Fruit fly (Drosophila melanogaster) whole organism, wandering third instar larva: ENCODE measurements around the gene dib.
A peak's percentile ranks its signal among the peaks of the same experiment; 100 is the strongest.

Experiments used
- Dif ChIP-seq: fragments of 200-275, 200-300 bp; sonication (Bioruptor generic); optimal IDR thresholded peaks from 2 replicates; lab custom pipeline; 2018; ENCODE audit warnings: missing biosample characterization, missing genetic modification characterization; ENCODE audit not compliant: partially characterized antibody
- GATAd ChIP-seq: sonication (Bioruptor generic); optimal IDR thresholded peaks from 2 replicates; lab custom pipeline; 2016; ENCODE audit warnings: missing biosample characterization, missing genetic modification characterization
- Hr78 ChIP-seq: fragments of >200 bp; optimal IDR thresholded peaks from 2 replicates; lab custom pipeline; 2017; ENCODE audit warnings: missing biosample characterization, missing genetic modification characterization
- Mio ChIP-seq: sonication (Bioruptor generic); optimal IDR thresholded peaks from 2 replicates; lab custom pipeline; 2016; ENCODE audit warnings: missing biosample characterization, missing genetic modification characterization
- Myc ChIP-seq: fragments of >200 bp; optimal IDR thresholded peaks from 2 replicates; lab custom pipeline; 2017
- N ChIP-seq: fragments of >200 bp; optimal IDR thresholded peaks from 2 replicates; lab custom pipeline; 2018; ENCODE audit warnings: missing biosample characterization, missing external identifiers, missing genetic modification characterization
- Rel ChIP-seq, 2 experiments: fragments of 200-800 bp; sonication (Bioruptor generic) in 1 of 2; optimal IDR thresholded peaks; 2 replicates in 1 of 2; 3 replicates in 1 of 2; lab custom pipeline; 2016 to 2019; ENCODE audit warnings: mild to moderate bottlenecking in 2 of 2, missing biosample characterization in 2 of 2, missing genetic modification characterization in 2 of 2, moderate library complexity in 1 of 2
- foxo ChIP-seq, 2 experiments: fragments of 200-800 bp; sonication (Bioruptor generic); optimal IDR thresholded peaks; 2 replicates in 1 of 2; 3 replicates in 1 of 2; lab custom pipeline; 2016 to 2017; ENCODE audit warnings: missing biosample characterization in 2 of 2, missing genetic modification characterization in 2 of 2
- h ChIP-seq: fragments of 200-800 bp; sonication (Bioruptor generic); optimal IDR thresholded peaks from 3 replicates; lab custom pipeline; 2016; ENCODE audit warnings: missing biosample characterization, mild to moderate bottlenecking, missing genetic modification characterization
- psq ChIP-seq: fragments of 200-800 bp; sonication (Bioruptor generic); optimal IDR thresholded peaks from 3 replicates; lab custom pipeline; 2017; ENCODE audit warnings: missing biosample characterization, mild to moderate bottlenecking, missing genetic modification characterization, moderate library complexity
- usp ChIP-seq: fragments of >200 bp; optimal IDR thresholded peaks from 2 replicates; lab custom pipeline; 2017; ENCODE audit warnings: missing biosample characterization, missing genetic modification characterization

dm6 chr3L:4040247-4040925 is 21.7 kb upstream of the dib start, which contains the start of the genes CG11593 and Rcd5:
- TF ChIP-seq Rel (GFP tag; optimal IDR thresholded peaks at IDR 0.05; lab: Kevin White, UChicago) (no peak), Rel (tag; optimal IDR thresholded peaks at IDR 0.05; lab: Kevin White, UChicago) (no peak), usp (GFP tag; lab: Kevin White, UChicago) (no peak), GATAd (GFP tag; lab: Kevin White, UChicago) (no peak), N (no peak), psq (peak; percentile 60), foxo (GFP tag; optimal IDR thresholded peaks at IDR 0.05; lab: Kevin White, UChicago) (no peak), Dif (GFP tag; lab: Kevin White, UChicago) (no peak), Myc (lab: Kevin White, UChicago) (peak; percentile 52), Mio (GFP tag; lab: Kevin White, UChicago) (no peak), h (no peak), Hr78 (GFP tag; lab: Kevin White, UChicago) (no peak)
